Worm (Caenorhabditis elegans): ENCODE results near the gene alh-3.

alh-3 gene

ce11 chrIV:11008996-11009395 lies 13.4 kb upstream of the alh-3 start, which contains the start of gene F13H10.6:
Gene F13H10.6 (plus strand): TSS chrIV:11009296.
- TF ChIP-seq nhr-120 (GFP tag; IDR thresholded peaks at IDR 0.05), result no peak
- TF ChIP-seq sdz-38 (tag; optimal IDR thresholded peaks at IDR 0.05), result no peak
- no peak for TF ChIP-seq ceh-79 (tag; optimal IDR thresholded peaks at IDR 0.05)
- TF ChIP-seq let-526 (GFP tag; IDR thresholded peaks at IDR 0.05), result no peak
- TF ChIP-seq ztf-18 (tag; optimal IDR thresholded peaks at IDR 0.05), result no peak
- TF ChIP-seq fkh-3 (tag; optimal IDR thresholded peaks at IDR 0.05), result no peak
- TF ChIP-seq lin-54 (GFP tag; optimal IDR thresholded peaks at IDR 0.05), result no peak
- TF ChIP-seq nhr-80 (tag; optimal IDR thresholded peaks at IDR 0.05), result no peak
- TF ChIP-seq D2030.7 (GFP tag; IDR thresholded peaks at IDR 0.05), result no peak
- no peak for TF ChIP-seq lin-35 (GFP tag; optimal IDR thresholded peaks at IDR 0.05)
- TF ChIP-seq hlh-26 (GFP tag; conservative IDR thresholded peaks at IDR 0.05), result no peak
- TF ChIP-seq hlh-12 (tag; optimal IDR thresholded peaks at IDR 0.05), result no peak
- no peak for TF ChIP-seq egl-18 (GFP tag; IDR thresholded peaks at IDR 0.05)
- TF ChIP-seq cebp-2 (GFP tag; IDR thresholded peaks at IDR 0.05), result no peak
- no peak for TF ChIP-seq gei-17 (GFP tag; optimal IDR thresholded peaks at IDR 0.05)
- no peak for TF ChIP-seq Y95B8A.8 (GFP tag; IDR thresholded peaks at IDR 0.05)
- TF ChIP-seq pha-4 (tag; optimal IDR thresholded peaks at IDR 0.05), result no peak

DNA sequence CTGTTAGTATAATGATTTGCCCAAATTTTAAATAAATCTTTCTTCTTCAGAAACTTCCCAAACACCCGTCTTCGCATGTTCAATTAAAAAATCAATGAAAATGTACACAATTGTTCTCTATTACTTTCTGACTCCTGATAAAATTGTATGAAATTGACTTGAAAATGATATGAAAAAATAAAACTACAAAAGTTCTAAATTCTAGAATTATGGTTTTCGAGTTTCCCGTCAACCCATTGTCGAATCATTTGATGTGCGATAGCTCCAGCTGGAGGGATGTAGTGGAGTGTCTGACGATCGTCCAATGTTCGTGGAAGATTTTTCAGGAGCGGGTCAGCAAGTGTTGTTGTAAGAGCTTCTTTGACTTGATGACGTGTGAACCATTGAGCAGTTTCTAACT lies 12.5 kb upstream of the alh-3 start:
- TF ChIP-seq pbrm-1 (GFP tag; IDR thresholded peaks at IDR 0.05) (0 out of 2 replicates have a peak, but pooled peaks have one; percentile 5), attf-6 (GFP tag; IDR thresholded peaks at IDR 0.05) (no peak)

DNA sequence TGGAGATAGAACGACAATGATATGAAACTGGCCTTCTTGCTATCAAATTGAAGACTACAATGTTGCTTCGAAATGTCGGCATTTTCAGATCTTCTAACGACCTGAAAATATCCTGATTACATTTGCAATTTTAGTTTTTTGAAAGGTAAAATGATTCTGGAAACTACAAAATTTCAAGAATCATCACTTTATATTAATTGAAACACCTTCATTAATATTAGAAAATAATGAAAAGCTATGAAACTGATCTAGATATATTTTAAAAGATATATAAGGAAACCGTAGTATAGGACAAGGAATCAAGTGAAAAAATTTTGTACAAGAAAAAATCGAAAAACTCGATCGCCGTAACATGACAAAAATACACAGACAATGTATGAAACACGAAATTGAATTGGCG lies 10.5 kb upstream of the alh-3 start, which contains the start of gene ndx-9:
ndx-9 (minus strand) TSS at position 101 of the 400 bp plus-strand sequence.
- TF ChIP-seq T07F8.4 (tag; optimal IDR thresholded peaks at IDR 0.05), result no peak
- no peak for TF ChIP-seq lin-35 (GFP tag; optimal IDR thresholded peaks at IDR 0.05)
- TF ChIP-seq nhr-120 (GFP tag; IDR thresholded peaks at IDR 0.05), result no peak
- TF ChIP-seq chd-7 (tag; optimal IDR thresholded peaks at IDR 0.05), result no peak
- no peak for TF ChIP-seq ekl-4 (GFP tag; IDR thresholded peaks at IDR 0.05)
- TF ChIP-seq ceh-58 (GFP tag; IDR thresholded peaks at IDR 0.05), result no peak
- no peak for TF ChIP-seq mcd-1 (GFP tag; IDR thresholded peaks at IDR 0.05)
- no peak for TF ChIP-seq ceh-79 (tag; optimal IDR thresholded peaks at IDR 0.05)
- TF ChIP-seq hmg-20 (GFP tag; IDR thresholded peaks at IDR 0.05), result no peak
- no peak for TF ChIP-seq F22D6.2 (tag; optimal IDR thresholded peaks at IDR 0.05)
- no peak for TF ChIP-seq tbp1 (GFP tag; optimal IDR thresholded peaks at IDR 0.05)
- TF ChIP-seq C17E4.6 (GFP tag; IDR thresholded peaks at IDR 0.05), result no peak
- TF ChIP-seq lin-26 (GFP tag; IDR thresholded peaks at IDR 0.05), result no peak
- no peak for TF ChIP-seq F33H1.4 (GFP tag; IDR thresholded peaks at IDR 0.05)
- no peak for TF ChIP-seq dpff-1 (tag; optimal IDR thresholded peaks at IDR 0.05)

ce11 chrIV:11015881-11016280 lies 6.5 kb upstream of the alh-3 start, which contains the start of gene F13H10.3:
Gene F13H10.3 (minus strand): TSS chrIV:11015953.
- TF ChIP-seq ztf-22 (GFP tag; optimal IDR thresholded peaks at IDR 0.05), result no peak
- TF ChIP-seq F57A8.1 (GFP tag; optimal IDR thresholded peaks at IDR 0.05), result no peak
- peak; percentile 8 for TF ChIP-seq snpc-3.4 (tag; optimal IDR thresholded peaks at IDR 0.05)
- TF ChIP-seq nhr-90 (tag; optimal IDR thresholded peaks at IDR 0.05), result no peak
- no peak for TF ChIP-seq let-607 (tag; optimal IDR thresholded peaks at IDR 0.05)
- no peak for TF ChIP-seq F37B4.10 (GFP tag; IDR thresholded peaks at IDR 0.05)
- TF ChIP-seq C17E4.6 (GFP tag; IDR thresholded peaks at IDR 0.05), result no peak
- peak; percentile 88 for TF ChIP-seq nhr-80 (tag; optimal IDR thresholded peaks at IDR 0.05)
- TF ChIP-seq madf-8 (GFP tag; conservative IDR thresholded peaks at IDR 0.05), result no peak
- TF ChIP-seq tlf-1 (GFP tag; optimal IDR thresholded peaks at IDR 0.05), result no peak
- no peak for TF ChIP-seq bed-1 (GFP tag; IDR thresholded peaks at IDR 0.05)
- TF ChIP-seq madf-3 (GFP tag; IDR thresholded peaks at IDR 0.05), result 0 out of 2 replicates have a peak, but pooled peaks have one; percentile 14
- no peak for TF ChIP-seq cebp-1 (GFP tag; IDR thresholded peaks at IDR 0.05)
- peak; percentile 50 for TF ChIP-seq cebp-1 (tag; optimal IDR thresholded peaks at IDR 0.05)
- TF ChIP-seq ceh-91 (GFP tag; IDR thresholded peaks at IDR 0.05), result no peak
- TF ChIP-seq rcor-1 (GFP tag; IDR thresholded peaks at IDR 0.05), result no peak
- no peak for TF ChIP-seq egl-44 (GFP tag; IDR thresholded peaks at IDR 0.05)
- TF ChIP-seq hlh-26 (GFP tag; conservative IDR thresholded peaks at IDR 0.05), result no peak
- no peak for TF ChIP-seq C06A6.2 (GFP tag; conservative IDR thresholded peaks at IDR 0.05)

Data from whole organism, young adult.